Worm (Caenorhabditis elegans): ENCODE results near the gene Y54G2A.77.
"Not testable (repeated sequence)": the region's sequence is repeated elsewhere in the genome, so short reads cannot be mapped to it uniquely, and the experiment has no call there.

DNA sequence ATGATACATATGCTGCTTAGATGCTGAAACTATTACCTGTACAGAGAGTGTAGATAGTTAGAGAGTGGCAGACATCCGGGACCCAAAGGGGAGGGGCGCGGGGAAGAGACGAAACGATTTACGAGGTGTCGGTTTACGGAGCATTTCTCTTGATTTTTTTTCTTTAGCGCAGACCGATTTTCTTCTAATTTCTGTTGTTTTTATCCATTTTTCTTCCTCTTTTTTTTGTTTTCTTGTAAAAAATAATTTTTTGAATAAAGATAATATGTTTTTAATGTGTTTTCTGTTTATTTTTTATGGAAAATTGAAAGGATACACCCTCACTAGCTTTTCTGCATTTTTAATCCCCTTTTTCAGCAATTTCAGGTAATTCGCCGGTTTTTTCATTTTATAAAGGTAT is 15.4 kb downstream of the Y54G2A.77 start, which contains the start of gene Y54G2A.72:
- TF ChIP-seq nhr-71 (tag; optimal IDR thresholded peaks at IDR 0.05); elt-2 (tag; optimal IDR thresholded peaks at IDR 0.05); swsn-7 (tag; optimal IDR thresholded peaks at IDR 0.05); egl-27 (tag; optimal IDR thresholded peaks at IDR 0.05); unc-98 (GFP tag; IDR thresholded peaks at IDR 0.05); lsy-2 (tag; optimal IDR thresholded peaks at IDR 0.05); aly-2 (tag; optimal IDR thresholded peaks at IDR 0.05); lin-35 (GFP tag; optimal IDR thresholded peaks at IDR 0.05): not testable (repeated sequence)

All from whole organism, L1 larva.